Worm (Caenorhabditis elegans) whole organism, early embryonic: ENCODE measurements around the gene Y45F3A.4.

Source experiments
- F13C5.2 ChIP-seq: sonication (generic microtip); optimal IDR thresholded peaks from 2 replicates; lab custom pipeline; 2017; ENCODE audit warnings: mild to moderate bottlenecking, missing genetic modification characterization, inconsistent platforms, missing compliant biosample characterization
- aly-1 ChIP-seq: sonication (generic microtip); optimal IDR thresholded peaks from 2 replicates; lab custom pipeline; 2016; ENCODE audit warnings: missing genetic modification characterization, missing compliant biosample characterization
- ama-1 ChIP-seq: fragments of 150-350 bp; optimal IDR thresholded peaks from 2 replicates; lab custom pipeline; 2014
- ceh-13 ChIP-seq: fragments of 200-800 bp; sonication (Bioruptor generic); optimal IDR thresholded peaks from 2 replicates; lab custom pipeline; 2018; ENCODE audit warnings: mild to moderate bottlenecking, missing genetic modification characterization, missing compliant biosample characterization
- ceh-36 ChIP-seq: sonication (generic microtip); optimal IDR thresholded peaks from 2 replicates; lab custom pipeline; 2016; ENCODE audit warnings: missing genetic modification characterization, inconsistent platforms, missing compliant biosample characterization
- flt-1 ChIP-seq: fragments of 200-800 bp; sonication (Bioruptor generic); IDR thresholded peaks from 2 replicates; pipeline ENCODE4 v1.3.6; 2022; ENCODE audit warnings: missing genetic modification characterization, missing compliant biosample characterization
- hmbx-1 ChIP-seq: sonication (generic microtip); optimal IDR thresholded peaks from 2 replicates; lab custom pipeline; 2016; ENCODE audit warnings: mild to moderate bottlenecking, missing genetic modification characterization, missing compliant biosample characterization
- hnd-1 ChIP-seq: sonication (generic microtip); optimal IDR thresholded peaks from 2 replicates; lab custom pipeline; 2016; ENCODE audit warnings: missing genetic modification characterization, missing compliant biosample characterization
- pes-1 ChIP-seq: fragments of 200-800 bp; sonication (Bioruptor generic); IDR thresholded peaks from 2 replicates; pipeline ENCODE4 v1.3.6; 2022; ENCODE audit warnings: missing genetic modification reagents, missing genetic modification characterization, missing compliant biosample characterization
- scrt-1 ChIP-seq: fragments of 200-800 bp; sonication (Bioruptor generic); IDR thresholded peaks from 2 replicates; pipeline ENCODE4 v1.3.6; 2022; ENCODE audit warnings: missing genetic modification characterization, missing compliant biosample characterization
- sea-1 ChIP-seq: fragments of 200-800 bp; sonication (Bioruptor generic); conservative IDR thresholded peaks from 2 replicates; pipeline ENCODE4 v1.3.6; 2022; ENCODE audit warnings: missing genetic modification characterization, missing compliant biosample characterization
- tbx-11 ChIP-seq: fragments of 200-800 bp; sonication (Bioruptor generic); IDR thresholded peaks from 2 replicates; pipeline ENCODE4 v1.3.6; 2022; ENCODE audit warnings: missing genetic modification characterization, missing compliant biosample characterization
- tbx-37 ChIP-seq: fragments of 200-800 bp; sonication (Bioruptor generic); conservative IDR thresholded peaks from 2 replicates; pipeline ENCODE4 v1.3.6; 2022; ENCODE audit warnings: missing genetic modification reagents, missing genetic modification characterization, missing compliant biosample characterization
- tra-4 ChIP-seq: sonication (generic microtip); optimal IDR thresholded peaks from 2 replicates; lab custom pipeline; 2017; ENCODE audit warnings: missing genetic modification characterization, missing compliant biosample characterization

- TF ChIP-seq pes-1 (GFP tag; lab: Robert Waterston, UW) (no peak), hmbx-1 (tag; lab: Kevin White, UChicago) (no peak), F13C5.2 (no peak), ama-1 (lab: Kevin White, UChicago) (no peak), flt-1 (no peak), scrt-1 (GFP tag; lab: Robert Waterston, UW) (no peak), tbx-11 (GFP tag; lab: Robert Waterston, UW) (no peak), sea-1 (GFP tag; lab: Robert Waterston, UW) (no peak), tra-4 (tag; lab: Kevin White, UChicago) (no peak), ceh-13 (GFP tag; lab: Kevin White, UChicago) (no peak), hnd-1 (tag; lab: Kevin White, UChicago) (no peak), aly-1 (no peak), ceh-36 (no peak), tbx-37 (GFP tag; lab: Robert Waterston, UW) (no peak)
Measured at ce11 chrIII:10575320-10575719, at the start of gene Y45F3A.4.
